Fruit fly (Drosophila melanogaster): ENCODE data around the gene CAH8.

dm6 chr3R:22424602-22425190, 35.2 kb upstream of the CAH8 start, which contains the start of gene pinta:
- no peak for TF ChIP-seq svp (GFP tag)
- TF ChIP-seq net (GFP tag; optimal IDR thresholded peaks at IDR 0.05) = no peak
- TF ChIP-seq CG11294 (GFP tag; IDR thresholded peaks at IDR 0.05) = no peak
- TF ChIP-seq CG6276 (GFP tag; optimal IDR thresholded peaks at IDR 0.05) = no peak

Measured in whole organism, prepupa.